Worm (Caenorhabditis elegans) whole organism, L4/young adult: ENCODE data around the gene ZC239.13.
"Not testable (repeated sequence)": the region's sequence is repeated elsewhere in the genome, so short reads cannot be mapped to it uniquely, and the experiment has no call there.

Source experiments
- W03F9.2 ChIP-seq: fragments of 150-350 bp; optimal IDR thresholded peaks from 2 replicates; lab custom pipeline; 2014; ENCODE audit warnings: missing biosample characterization, missing genetic modification characterization
- dao-5 ChIP-seq: sonication (generic microtip); optimal IDR thresholded peaks from 2 replicates; lab custom pipeline; 2016; ENCODE audit warnings: missing genotype, missing genetic modification characterization, moderate library complexity, missing compliant biosample characterization
- him-1 ChIP-seq: sonication (generic microtip); optimal IDR thresholded peaks from 2 replicates; lab custom pipeline; 2016; ENCODE audit warnings: missing genotype, missing genetic modification reagents, missing genetic modification characterization, missing compliant biosample characterization

DNA sequence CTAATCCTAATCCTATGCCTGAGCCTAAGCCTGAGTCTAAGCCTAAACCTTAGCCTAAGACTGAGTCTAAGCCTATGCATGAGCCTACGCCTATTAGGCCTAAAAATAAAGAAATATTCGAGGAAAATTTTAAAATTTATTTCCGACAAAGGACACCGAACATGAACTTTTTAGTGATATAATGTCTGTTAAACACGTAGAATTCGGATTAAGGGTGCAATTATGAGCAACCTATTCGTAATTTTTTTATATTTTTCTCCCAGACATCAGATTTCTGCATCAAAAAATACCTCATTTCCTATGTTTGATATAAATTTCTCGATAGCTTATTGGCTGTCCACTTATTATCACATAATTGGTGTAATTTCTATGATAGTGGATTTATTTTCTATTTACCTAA, 33.6 kb downstream of the ZC239.13 start, which contains the start of gene Y27F2A.11:
- TF ChIP-seq dao-5 (tag; lab: Kevin White, UChicago); him-1; W03F9.2 (tag; lab: Kevin White, UChicago): not testable (repeated sequence)
